Fruit fly (Drosophila melanogaster): ENCODE measurements around the gene CG14292.

DNA sequence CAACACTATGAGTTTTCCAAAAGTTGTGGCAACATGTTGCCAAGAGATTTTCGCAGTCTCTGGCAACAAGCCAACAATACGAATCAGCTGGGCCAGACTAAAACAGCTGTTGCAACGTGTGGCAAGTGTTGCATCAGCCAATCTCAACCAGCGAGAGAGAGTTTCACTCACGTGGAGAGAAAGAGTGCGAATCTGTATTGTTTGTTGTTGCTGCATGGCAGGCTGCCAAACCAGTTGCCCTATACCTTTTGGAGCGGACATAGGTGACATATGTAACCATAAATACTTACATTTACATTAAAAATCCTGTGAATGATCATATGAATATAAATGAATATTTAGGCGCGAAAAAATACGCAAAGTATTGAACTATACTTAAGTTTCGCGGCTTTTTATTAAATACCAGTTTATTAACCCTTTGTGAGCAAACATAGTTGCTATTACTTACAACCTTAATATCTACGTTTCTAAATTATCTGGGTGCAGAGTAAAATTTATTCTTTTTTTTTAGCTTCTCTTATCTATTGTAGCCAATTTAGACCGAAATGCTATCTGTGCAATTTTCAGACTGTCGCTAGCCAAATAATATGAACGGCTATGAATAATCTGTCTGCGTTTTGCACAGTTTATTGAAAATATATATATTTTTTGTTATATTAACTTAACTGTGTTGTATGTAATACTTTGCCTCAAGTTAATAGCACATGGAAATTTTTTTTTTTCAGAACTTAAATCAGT is 8.6 kb upstream of the CG14292 start:
- TF ChIP-seq CG14655 (GFP tag; optimal IDR thresholded peaks at IDR 0.05) (peak; percentile 64), Snoo (tag; optimal IDR thresholded peaks at IDR 0.05) (peak; percentile 62), EcR (GFP tag; optimal IDR thresholded peaks at IDR 0.05) (peak; percentile 22), rn (GFP tag; IDR thresholded peaks at IDR 0.05) (0 out of 2 replicates have a peak, but pooled peaks have one; percentile 40), CG32121 (GFP tag; IDR thresholded peaks at IDR 0.05) (peak; percentile 60), CG8301 (tag; optimal IDR thresholded peaks at IDR 0.05) (peak; percentile 47), CG9948 (tag; optimal IDR thresholded peaks at IDR 0.05) (peak; percentile 20), D1 (tag; optimal IDR thresholded peaks at IDR 0.05) (no peak)
